Fruit fly (Drosophila melanogaster): ENCODE data around the gene tal-2A.

DNA sequence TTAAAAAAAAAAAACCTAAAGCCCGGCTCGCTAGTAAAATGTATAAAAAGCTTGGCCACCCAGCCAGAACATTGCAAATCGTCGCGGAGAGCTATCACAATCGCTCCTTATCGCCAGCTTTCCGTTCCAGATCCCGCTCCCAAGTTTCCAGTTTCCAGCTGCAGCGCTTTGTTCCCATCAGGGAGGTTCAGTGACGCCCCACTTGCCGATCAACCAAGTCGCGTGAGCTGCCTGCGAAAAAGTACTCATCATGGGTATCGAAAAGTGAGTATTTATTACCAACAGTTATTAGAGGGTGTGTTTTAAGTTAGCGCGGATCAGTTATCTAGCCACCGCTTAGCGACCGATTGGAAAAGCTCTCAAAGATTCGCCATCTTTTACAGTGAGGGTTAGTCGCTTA, 30.3 kb upstream of the tal-2A start:
- TF ChIP-seq Eip93F (GFP tag; optimal IDR thresholded peaks at IDR 0.05) (no peak), svp (GFP tag) (no peak), acj6 (GFP tag; optimal IDR thresholded peaks at IDR 0.05) (no peak), Lpt (GFP tag; optimal IDR thresholded peaks at IDR 0.05) (no peak), vri (GFP tag; optimal IDR thresholded peaks at IDR 0.05) (no peak), lz (GFP tag; optimal IDR thresholded peaks at IDR 0.05) (no peak), ss (GFP tag; optimal IDR thresholded peaks at IDR 0.05) (no peak), esn (GFP tag; optimal IDR thresholded peaks at IDR 0.05) (no peak), Hr38 (GFP tag; optimal IDR thresholded peaks at IDR 0.05) (no peak), CG11294 (GFP tag; IDR thresholded peaks at IDR 0.05) (no peak), Met (GFP tag; optimal IDR thresholded peaks at IDR 0.05) (no peak), Ets21C (GFP tag; optimal IDR thresholded peaks at IDR 0.05) (no peak), CG16779 (tag; optimal IDR thresholded peaks at IDR 0.05) (no peak), CG3919 (GFP tag; optimal IDR thresholded peaks at IDR 0.05) (peak; percentile 3)
